Worm (Caenorhabditis elegans) whole organism, L4 larva: ENCODE measurements around the gene F41G4.7.

Experiments used
- ama-1 ChIP-seq: fragments of 150-350 bp; optimal IDR thresholded peaks from 2 replicates; lab custom pipeline; 2014; ENCODE audit warnings: inconsistent platforms, mixed read lengths
- daf-19 ChIP-seq: fragments of 200-800 bp; sonication (Bioruptor generic); conservative IDR thresholded peaks from 2 replicates; pipeline ENCODE4 v1.3.6; 2022; ENCODE audit warnings: missing genetic modification characterization, missing compliant biosample characterization
- pha-4 ChIP-seq, 2 experiments: fragments of 150-350 bp in 1 of 2; fragments of 200-800 bp in 1 of 2; sonication (Bioruptor generic) in 1 of 2; IDR thresholded peaks in 1 of 2; optimal IDR thresholded peaks in 1 of 2; 2 replicates each; pipeline versions ENCODE4 v1.3.6 to Lab custom; 2014 to 2022; ENCODE audit warnings: missing genetic modification characterization in 2 of 2, missing genetic modification reagents in 2 of 2, missing biosample characterization in 1 of 2, missing compliant biosample characterization in 1 of 2

ce11 chrX:16863320-16863719 is 27.1 kb upstream of the F41G4.7 start:
- TF ChIP-seq ama-1 (lab: Kevin White, UChicago): no peak
- no peak for TF ChIP-seq pha-4 (GFP tag; IDR thresholded peaks at IDR 0.05; lab: Robert Waterston, UW)
- no peak for TF ChIP-seq pha-4 (tag; optimal IDR thresholded peaks at IDR 0.05; lab: Kevin White, UChicago)
- TF ChIP-seq daf-19: no peak
